Worm (Caenorhabditis elegans): ENCODE measurements around the gene rpn-5.

DNA sequence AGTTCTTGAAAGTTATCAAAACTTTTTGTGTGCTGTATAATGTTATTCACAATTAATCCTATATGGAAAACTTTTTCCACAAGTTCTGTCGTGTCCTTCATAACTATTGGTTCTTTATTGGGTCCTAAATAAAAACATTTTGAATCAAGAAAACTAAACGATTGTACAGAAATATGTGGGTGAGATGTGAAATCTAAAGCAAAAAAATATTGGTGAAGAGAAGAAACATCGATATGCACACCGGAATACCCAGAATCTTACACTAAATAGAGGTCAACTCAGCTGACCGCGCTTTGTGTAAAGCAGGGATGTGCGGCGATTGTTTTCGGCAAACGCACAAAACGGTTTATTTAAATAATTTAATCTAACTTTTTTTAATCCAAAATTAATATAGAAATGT is 36.9 kb downstream of the rpn-5 start, which contains the start of gene T05A7.13:
- TF ChIP-seq him-1 (tag; optimal IDR thresholded peaks at IDR 0.05) (no peak), dao-5 (tag; optimal IDR thresholded peaks at IDR 0.05) (no peak)
